Fruit fly (Drosophila melanogaster): Measurements from ENCODE around the gene Trf4-2.

DNA sequence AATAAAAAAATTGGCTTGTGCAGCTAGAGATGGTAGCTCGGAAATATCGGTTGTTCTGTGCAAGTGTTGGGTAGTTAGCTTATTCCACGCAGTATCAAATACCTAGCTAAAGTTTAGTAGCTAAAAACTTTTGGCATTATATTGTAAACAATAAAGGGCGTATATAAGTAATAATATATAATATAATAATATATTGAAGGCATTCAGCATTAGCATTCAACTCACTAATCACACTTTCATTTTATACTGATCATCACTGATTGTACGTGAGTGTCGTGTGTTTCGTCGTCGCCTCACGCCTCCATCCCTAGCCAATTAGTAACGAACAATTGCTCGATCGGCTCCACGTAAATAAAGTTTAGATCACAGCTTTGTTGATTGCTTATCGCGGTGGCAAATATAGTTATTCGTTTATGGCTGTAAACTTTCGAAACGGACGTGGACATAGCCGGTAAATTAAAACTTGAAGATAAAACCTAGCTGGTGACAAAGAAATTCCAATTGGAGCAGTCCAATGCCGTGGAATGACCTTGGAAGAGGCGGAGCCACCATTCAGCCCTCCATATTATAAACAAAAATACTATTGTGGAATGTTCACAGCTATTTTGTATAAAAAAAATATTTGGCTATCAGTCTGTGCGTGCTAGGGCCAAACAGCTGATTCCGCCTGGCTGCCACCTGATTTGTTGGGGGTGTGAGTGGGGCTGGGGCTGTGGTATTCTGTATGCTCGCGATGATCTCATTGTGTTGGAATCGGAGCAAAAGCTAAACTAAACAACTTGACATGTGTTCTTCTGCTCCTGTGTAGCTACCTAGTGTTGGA, 7.0 kb upstream of the Trf4-2 start, which contains the start of the genes PIG-S, sud1 and CG11168:
- TF ChIP-seq CG8478 (optimal IDR thresholded peaks at IDR 0.05) (no peak), usp (GFP tag; optimal IDR thresholded peaks at IDR 0.05) (no peak), EcR (GFP tag; optimal IDR thresholded peaks at IDR 0.05) (no peak), psq (optimal IDR thresholded peaks at IDR 0.05) (no peak), Dll (optimal IDR thresholded peaks at IDR 0.05) (no peak)

Measured in whole organism.